Worm (Caenorhabditis elegans): ENCODE results near the gene hlh-27.

- TF ChIP-seq egl-27 (tag; optimal IDR thresholded peaks at IDR 0.05) (no peak), nhr-12 (tag; optimal IDR thresholded peaks at IDR 0.05) (no peak), nhr-76 (tag; optimal IDR thresholded peaks at IDR 0.05) (no peak), ceh-16 (tag; optimal IDR thresholded peaks at IDR 0.05) (no peak)
Measured at ce11 chrII:5570272-5570671, 30.3 kb upstream of the hlh-27 start, which contains the start of the genes C17C3.1 and C17C3.15.

All from whole organism, L3 larva.